Fruit fly (Drosophila melanogaster): ENCODE results near the gene mrt.

Gene mrt

dm6 chr3R:27289638-27290037, 7.2 kb upstream of the mrt start (continued):
- peak; percentile 54 for TF ChIP-seq unpg (GFP tag; optimal IDR thresholded peaks at IDR 0.05)
- TF ChIP-seq Dll (GFP tag; IDR thresholded peaks at IDR 0.05; ENCODE audit: partially characterized antibody): no peak
- TF ChIP-seq zfh2 (GFP tag; optimal IDR thresholded peaks at IDR 0.05): peak; percentile 61
- no peak for TF ChIP-seq bowl (GFP tag; IDR thresholded peaks at IDR 0.05)
- TF ChIP-seq CG11504 (tag; optimal IDR thresholded peaks at IDR 0.05): peak; percentile 56
- TF ChIP-seq Myb (GFP tag; optimal IDR thresholded peaks at IDR 0.05): peak; percentile 6
- TF ChIP-seq prd (optimal IDR thresholded peaks at IDR 0.05): no peak
- TF ChIP-seq prd (GFP tag; IDR thresholded peaks at IDR 0.05): peak; percentile 38; the same call in 2 of the 3 replicates
- TF ChIP-seq cg (GFP tag; optimal IDR thresholded peaks at IDR 0.05): no peak
- no peak for TF ChIP-seq CG10321 (GFP tag; IDR thresholded peaks at IDR 0.05)
- peak; percentile 64 for TF ChIP-seq gem (tag; optimal IDR thresholded peaks at IDR 0.05)
- peak; percentile 14 for TF ChIP-seq CG10209 (GFP tag; optimal IDR thresholded peaks at IDR 0.05)
- peak; percentile 21 for TF ChIP-seq D19A (tag; optimal IDR thresholded peaks at IDR 0.05)
- peak; percentile 27 for TF ChIP-seq dmrt11E (tag; optimal IDR thresholded peaks at IDR 0.05)
- TF ChIP-seq gsb (GFP tag; IDR thresholded peaks at IDR 0.05): no peak
- TF ChIP-seq CG18599 (GFP tag; optimal IDR thresholded peaks at IDR 0.05): peak; percentile 61
- TF ChIP-seq Doc2 (GFP tag; IDR thresholded peaks at IDR 0.05): no peak
- TF ChIP-seq Blimp-1 (GFP tag; optimal IDR thresholded peaks at IDR 0.05): peak; percentile 60
- peak; percentile 42 for TF ChIP-seq CG12391 (tag; optimal IDR thresholded peaks at IDR 0.05)
- no peak for TF ChIP-seq p53 (GFP tag; optimal IDR thresholded peaks at IDR 0.05)
- TF ChIP-seq Dek (tag; optimal IDR thresholded peaks at IDR 0.05): peak; percentile 32
- TF ChIP-seq CG30020 (tag; optimal IDR thresholded peaks at IDR 0.05): no peak
- TF ChIP-seq CG18262 (tag; optimal IDR thresholded peaks at IDR 0.05): peak; percentile 55
- peak; percentile 62; the same call in 1 of the 3 replicates for TF ChIP-seq zfh1 (GFP tag; IDR thresholded peaks at IDR 0.05)
- TF ChIP-seq D (optimal IDR thresholded peaks at IDR 0.05): no peak
- TF ChIP-seq D (GFP tag; optimal IDR thresholded peaks at IDR 0.05): no peak
- TF ChIP-seq onecut (GFP tag; IDR thresholded peaks at IDR 0.05): peak; percentile 33
- peak; percentile 43 for TF ChIP-seq fd96Cb (tag; optimal IDR thresholded peaks at IDR 0.05)
- peak; percentile 38; the same call in 1 of the 2 replicates for TF ChIP-seq NFAT (GFP tag; IDR thresholded peaks at IDR 0.05)
- no peak for TF ChIP-seq br (optimal IDR thresholded peaks at IDR 0.05)
- peak; percentile 40; the same call in 1 of the 3 replicates for TF ChIP-seq Aef1 (GFP tag; IDR thresholded peaks at IDR 0.05)
- TF ChIP-seq trem (tag; optimal IDR thresholded peaks at IDR 0.05): no peak
- TF ChIP-seq CG9817 (tag; optimal IDR thresholded peaks at IDR 0.05): peak; percentile 2
- TF ChIP-seq sens (GFP tag): peak; percentile 91
- TF ChIP-seq row (GFP tag; IDR thresholded peaks at IDR 0.05): peak; percentile 77
- peak; percentile 29 for TF ChIP-seq Hmr (GFP tag; optimal IDR thresholded peaks at IDR 0.05)
- TF ChIP-seq Dbx (GFP tag; IDR thresholded peaks at IDR 0.05): peak; percentile 57; the same call in 1 of the 3 replicates
- TF ChIP-seq CG11695 (GFP tag; IDR thresholded peaks at IDR 0.05): 0 out of 3 replicates have a peak, but pooled peaks have one; percentile 27
- TF ChIP-seq Ptx1 (GFP tag; IDR thresholded peaks at IDR 0.05): peak; percentile 31; the same call in 1 of the 2 replicates
- no peak for TF ChIP-seq CG8359 (GFP tag; optimal IDR thresholded peaks at IDR 0.05; ENCODE audit: borderline replicate concordance)
- peak; percentile 30 for TF ChIP-seq Xbp1 (GFP tag; optimal IDR thresholded peaks at IDR 0.05)
- TF ChIP-seq CG1603 (tag; optimal IDR thresholded peaks at IDR 0.05): peak; percentile 55
- no peak for TF ChIP-seq Dfd (GFP tag; optimal IDR thresholded peaks at IDR 0.05)
- TF ChIP-seq CG7839 (tag; optimal IDR thresholded peaks at IDR 0.05): peak; percentile 61
- peak; percentile 6 for TF ChIP-seq Bteb2 (GFP tag; optimal IDR thresholded peaks at IDR 0.05)
- TF ChIP-seq CG17359 (tag; optimal IDR thresholded peaks at IDR 0.05): peak; percentile 48
- TF ChIP-seq vvl (GFP tag; IDR thresholded peaks at IDR 0.05): peak; percentile 72
- 0 out of 2 replicates have a peak, but pooled peaks have one; percentile 12 for TF ChIP-seq Ada2b (GFP tag; IDR thresholded peaks at IDR 0.05)
- peak; percentile 37 for TF ChIP-seq nmo (GFP tag; optimal IDR thresholded peaks at IDR 0.05)
- peak; percentile 50 for TF ChIP-seq CG10147 (GFP tag; optimal IDR thresholded peaks at IDR 0.05)
- peak; percentile 92 for TF ChIP-seq grau (tag; optimal IDR thresholded peaks at IDR 0.05)
